Fruit fly (Drosophila melanogaster): Measurements from ENCODE around the gene Mes2.

The Mes2 gene

DNA sequence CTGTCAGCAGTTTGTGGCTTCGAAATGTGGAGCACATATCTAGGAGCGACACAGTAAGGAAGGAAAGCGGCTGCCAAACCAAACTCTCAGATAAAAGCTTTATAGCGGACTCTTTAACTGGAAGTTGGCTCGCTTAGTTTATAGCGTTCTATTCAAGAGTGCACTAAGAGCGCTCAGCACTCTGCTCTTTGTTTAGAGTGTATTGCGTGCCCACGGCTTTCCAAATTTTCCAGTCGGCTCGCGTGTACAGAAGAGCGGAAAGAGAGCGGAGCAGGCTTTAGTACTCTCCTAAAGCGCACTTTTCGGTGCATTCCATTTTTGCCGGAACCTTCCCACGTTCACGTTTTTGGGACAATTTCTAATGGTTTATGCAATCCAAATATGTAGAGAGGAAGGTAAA is 14.9 kb downstream of the Mes2 start:
- TF ChIP-seq Dll (optimal IDR thresholded peaks at IDR 0.05) (no peak), EcR (GFP tag; optimal IDR thresholded peaks at IDR 0.05) (no peak), psq (optimal IDR thresholded peaks at IDR 0.05) (no peak), usp (GFP tag; optimal IDR thresholded peaks at IDR 0.05) (no peak), CG8478 (optimal IDR thresholded peaks at IDR 0.05) (no peak), pan (optimal IDR thresholded peaks at IDR 0.05) (no peak)

DNA sequence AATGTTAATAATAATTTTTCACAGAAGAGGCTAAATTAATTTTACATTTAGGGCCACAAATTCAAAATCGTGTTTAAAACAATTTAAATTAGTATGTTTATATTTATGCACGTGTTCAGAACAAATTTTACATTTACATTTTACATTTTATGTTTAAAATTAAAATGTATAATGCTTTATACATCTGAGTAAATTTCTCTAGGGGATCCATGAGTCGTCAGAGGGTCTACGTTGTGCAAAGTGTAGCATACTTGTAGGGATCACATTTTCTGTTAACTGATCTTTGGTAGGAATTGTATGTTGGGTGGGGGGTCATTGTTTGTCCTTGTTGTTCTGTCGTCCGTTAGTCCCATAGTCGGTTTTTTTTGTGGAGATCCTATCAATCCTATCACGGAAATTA is 36.6 kb downstream of the Mes2 start:
- TF ChIP-seq CG8478 (optimal IDR thresholded peaks at IDR 0.05) (no peak), psq (optimal IDR thresholded peaks at IDR 0.05) (no peak), pan (optimal IDR thresholded peaks at IDR 0.05) (no peak), EcR (GFP tag; optimal IDR thresholded peaks at IDR 0.05) (no peak), usp (GFP tag; optimal IDR thresholded peaks at IDR 0.05) (no peak)

DNA sequence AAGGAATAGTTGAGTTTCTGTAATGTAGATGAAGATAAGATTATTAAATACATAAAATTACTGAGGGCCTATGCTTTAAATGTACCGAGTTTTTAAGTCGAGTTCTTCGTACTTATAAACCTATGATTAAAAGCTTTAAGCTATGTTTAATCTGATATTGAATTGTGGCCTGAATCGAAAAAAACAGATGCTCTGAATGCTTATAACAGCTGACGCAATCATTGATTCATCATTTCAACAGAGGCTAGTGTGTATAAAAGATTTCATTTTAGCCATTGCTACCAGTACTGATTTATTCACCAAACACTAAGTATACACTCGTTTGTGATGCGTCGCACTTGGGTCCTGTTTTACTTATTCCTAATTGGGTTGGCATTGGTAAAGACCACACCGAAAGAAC is 41.9 kb downstream of the Mes2 start, which contains the start of gene CG32457:
TSS of gene CG32457 (plus strand) at position 301 of the 400 bp plus-strand sequence.
- no peak for TF ChIP-seq psq (optimal IDR thresholded peaks at IDR 0.05)
- TF ChIP-seq CG8478 (optimal IDR thresholded peaks at IDR 0.05): no peak
- TF ChIP-seq Dll (optimal IDR thresholded peaks at IDR 0.05): no peak
- TF ChIP-seq EcR (GFP tag; optimal IDR thresholded peaks at IDR 0.05): no peak

DNA sequence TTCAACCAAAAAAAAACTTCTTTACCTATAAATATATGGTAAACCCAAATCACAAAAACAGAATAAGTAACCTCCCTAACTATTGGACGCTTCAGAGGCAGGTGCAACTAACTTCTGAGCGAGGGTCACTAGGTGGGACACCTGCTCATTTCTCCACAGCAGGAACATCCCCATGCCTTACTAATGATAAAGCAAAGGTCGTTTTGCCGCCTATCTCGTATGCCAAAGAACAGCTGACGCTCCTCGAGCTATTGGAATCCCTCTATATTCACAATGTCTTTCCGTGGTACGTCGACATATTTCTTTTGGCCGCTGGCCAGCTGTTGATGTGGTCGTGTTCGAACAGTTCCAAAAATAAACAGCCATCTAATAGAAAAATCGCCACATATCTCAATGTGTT is 44.0 kb downstream of the Mes2 start:
- TF ChIP-seq EcR (GFP tag; optimal IDR thresholded peaks at IDR 0.05) (no peak), Dll (optimal IDR thresholded peaks at IDR 0.05) (no peak), CG8478 (optimal IDR thresholded peaks at IDR 0.05) (no peak), pan (optimal IDR thresholded peaks at IDR 0.05) (no peak), psq (optimal IDR thresholded peaks at IDR 0.05) (no peak), usp (GFP tag; optimal IDR thresholded peaks at IDR 0.05) (no peak)

DNA sequence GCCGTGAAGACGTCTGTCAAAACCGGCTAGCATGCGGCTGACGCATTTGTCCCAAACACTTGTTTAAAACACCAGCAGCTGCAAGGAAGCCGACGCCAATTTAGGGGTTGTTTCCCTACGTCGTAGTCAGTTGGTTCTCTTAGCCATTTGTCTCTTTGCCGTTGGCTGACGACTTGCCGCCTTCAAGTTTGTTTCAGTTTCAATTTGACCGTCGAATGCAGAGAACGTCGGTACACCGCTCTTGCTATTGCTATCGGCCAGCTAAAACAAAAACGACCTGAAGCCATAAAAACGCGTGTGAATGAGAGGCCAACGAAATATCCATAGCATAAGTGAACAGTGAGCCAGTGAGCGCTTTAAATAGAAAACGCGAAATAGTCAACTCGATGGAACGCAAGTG is 52.7 kb downstream of the Mes2 start, which contains the start of gene nrm:
TSS of gene nrm (plus strand) at position 197 of the 400 bp plus-strand sequence.
- TF ChIP-seq pan (optimal IDR thresholded peaks at IDR 0.05): no peak
- TF ChIP-seq psq (optimal IDR thresholded peaks at IDR 0.05): no peak
- TF ChIP-seq usp (GFP tag; optimal IDR thresholded peaks at IDR 0.05): no peak
- no peak for TF ChIP-seq EcR (GFP tag; optimal IDR thresholded peaks at IDR 0.05)
- no peak for TF ChIP-seq Dll (optimal IDR thresholded peaks at IDR 0.05)
- TF ChIP-seq CG8478 (optimal IDR thresholded peaks at IDR 0.05): no peak
